Fruit fly (Drosophila melanogaster) whole organism, wandering third instar larva: ENCODE data around the gene CG3719.

Experiments used
- Abd-B ChIP-seq: fragments of >200 bp; optimal IDR thresholded peaks from 2 replicates; lab custom pipeline; 2017; ENCODE audit warnings: missing biosample characterization, missing genetic modification characterization
- CG32264 ChIP-seq: fragments of 200-800 bp; sonication (Bioruptor generic); optimal IDR thresholded peaks from 2 replicates; lab custom pipeline; 2016; ENCODE audit warnings: missing biosample characterization, missing genetic modification characterization
- CG9705 ChIP-seq: fragments of 200-800 bp; sonication (Bioruptor generic); optimal IDR thresholded peaks from 2 replicates; lab custom pipeline; 2018; ENCODE audit warnings: missing biosample characterization, mild to moderate bottlenecking, missing genetic modification characterization
- CrebA ChIP-seq: fragments of 200-800 bp; sonication (Bioruptor generic); optimal IDR thresholded peaks from 2 replicates; lab custom pipeline; 2016; ENCODE audit warnings: missing biosample characterization, mild to moderate bottlenecking, missing genetic modification characterization, borderline replicate concordance
- Dif ChIP-seq: fragments of 200-275, 200-300 bp; sonication (Bioruptor generic); optimal IDR thresholded peaks from 2 replicates; lab custom pipeline; 2018; ENCODE audit warnings: missing biosample characterization, missing genetic modification characterization; ENCODE audit not compliant: partially characterized antibody
- GATAd ChIP-seq: sonication (Bioruptor generic); optimal IDR thresholded peaks from 2 replicates; lab custom pipeline; 2016; ENCODE audit warnings: missing biosample characterization, missing genetic modification characterization
- HLH106 ChIP-seq: fragments of 200-800 bp; optimal IDR thresholded peaks from 3 replicates; lab custom pipeline; 2019; ENCODE audit warnings: missing biosample characterization, mild to moderate bottlenecking, missing genetic modification characterization, moderate library complexity
- Hnf4 ChIP-seq: fragments of 200-800 bp; sonication (Bioruptor generic); optimal IDR thresholded peaks from 2 replicates; lab custom pipeline; 2016; ENCODE audit warnings: missing biosample characterization, mild to moderate bottlenecking, missing genetic modification characterization
- Hr78 ChIP-seq: fragments of >200 bp; optimal IDR thresholded peaks from 2 replicates; lab custom pipeline; 2017; ENCODE audit warnings: missing biosample characterization, missing genetic modification characterization
- Hr83 ChIP-seq: fragments of 200-300 bp; sonication (Bioruptor generic); optimal IDR thresholded peaks from 2 replicates; lab custom pipeline; 2016; ENCODE audit warnings: missing biosample characterization, mild to moderate bottlenecking, missing genetic modification characterization, moderate library complexity; ENCODE audit not compliant: poor library complexity, severe bottlenecking
- Jra ChIP-seq: sonication (Bioruptor generic); optimal IDR thresholded peaks from 2 replicates; lab custom pipeline; 2016; ENCODE audit warnings: missing biosample characterization, missing genetic modification characterization
- Mio ChIP-seq: sonication (Bioruptor generic); optimal IDR thresholded peaks from 2 replicates; lab custom pipeline; 2016; ENCODE audit warnings: missing biosample characterization, missing genetic modification characterization
- Myc ChIP-seq: fragments of >200 bp; optimal IDR thresholded peaks from 2 replicates; lab custom pipeline; 2017
- N ChIP-seq: fragments of >200 bp; optimal IDR thresholded peaks from 2 replicates; lab custom pipeline; 2018; ENCODE audit warnings: missing biosample characterization, missing external identifiers, missing genetic modification characterization
- OdsH ChIP-seq: fragments of 200-800 bp; sonication (Bioruptor generic); optimal IDR thresholded peaks from 2 replicates; lab custom pipeline; 2016; ENCODE audit warnings: missing biosample characterization, mild to moderate bottlenecking, missing genetic modification characterization
- Rel ChIP-seq, 2 experiments: fragments of 200-800 bp; sonication (Bioruptor generic) in 1 of 2; optimal IDR thresholded peaks; 2 replicates in 1 of 2; 3 replicates in 1 of 2; lab custom pipeline; 2016 to 2019; ENCODE audit warnings: mild to moderate bottlenecking in 2 of 2, missing biosample characterization in 2 of 2, missing genetic modification characterization in 2 of 2, moderate library complexity in 1 of 2
- Sp1 ChIP-seq: fragments of 200-800 bp; sonication (Bioruptor generic); optimal IDR thresholded peaks from 3 replicates; lab custom pipeline; 2019; ENCODE audit warnings: missing biosample characterization, mild to moderate bottlenecking, missing genetic modification characterization, moderate library complexity
- Vsx2 ChIP-seq: fragments of 200-300, 225-300 bp; sonication (Bioruptor generic); optimal IDR thresholded peaks from 2 replicates; lab custom pipeline; 2018; ENCODE audit warnings: missing biosample characterization, missing genetic modification characterization; ENCODE audit not compliant: partially characterized antibody
- br ChIP-seq: fragments of 200-800 bp; sonication (Bioruptor generic); optimal IDR thresholded peaks from 2 replicates; lab custom pipeline; 2016; ENCODE audit warnings: missing biosample characterization, missing genetic modification characterization
- brk ChIP-seq: fragments of 200-800 bp; sonication (Bioruptor generic); optimal IDR thresholded peaks from 2 replicates; lab custom pipeline; 2016; ENCODE audit warnings: missing biosample characterization, mild to moderate bottlenecking, missing genetic modification characterization
- dl ChIP-seq, 2 experiments: fragments of 175-275, 200-275 bp in 1 of 2; fragments of 200-275 bp in 1 of 2; sonication (Bioruptor generic); optimal IDR thresholded peaks; lab custom pipeline; 2018; ENCODE audit warnings: mild to moderate bottlenecking in 2 of 2, missing biosample characterization in 2 of 2, missing genetic modification characterization in 2 of 2, moderate library complexity in 2 of 2; ENCODE audit not compliant: partially characterized antibody in 2 of 2, insufficient read depth in 1 of 2
- dsf ChIP-seq: sonication (Bioruptor generic); optimal IDR thresholded peaks from 2 replicates; lab custom pipeline; 2016; ENCODE audit warnings: missing biosample characterization, missing genetic modification characterization, borderline replicate concordance
- ey ChIP-seq: fragments of 200-800 bp; sonication (Bioruptor generic); optimal IDR thresholded peaks from 2 replicates; lab custom pipeline; 2016; ENCODE audit warnings: missing biosample characterization, missing genetic modification characterization
- foxo ChIP-seq, 2 experiments: fragments of 200-800 bp; sonication (Bioruptor generic); optimal IDR thresholded peaks; 2 replicates in 1 of 2; 3 replicates in 1 of 2; lab custom pipeline; 2016 to 2017; ENCODE audit warnings: missing biosample characterization in 2 of 2, missing genetic modification characterization in 2 of 2
- fru ChIP-seq: fragments of 200-800 bp; sonication (Bioruptor generic); optimal IDR thresholded peaks from 3 replicates; lab custom pipeline; 2016; ENCODE audit warnings: missing biosample characterization, mild to moderate bottlenecking, missing genetic modification characterization
- h ChIP-seq: fragments of 200-800 bp; sonication (Bioruptor generic); optimal IDR thresholded peaks from 3 replicates; lab custom pipeline; 2016; ENCODE audit warnings: missing biosample characterization, mild to moderate bottlenecking, missing genetic modification characterization
- jim ChIP-seq: fragments of 175-275, 200-325 bp; sonication (Bioruptor generic); optimal IDR thresholded peaks from 2 replicates; lab custom pipeline; 2016; ENCODE audit warnings: missing biosample characterization, mild to moderate bottlenecking, missing genetic modification characterization
- lola ChIP-seq: fragments of >200 bp; optimal IDR thresholded peaks from 2 replicates; lab custom pipeline; 2017; ENCODE audit warnings: missing biosample characterization, missing genetic modification characterization
- pan ChIP-seq: fragments of >200 bp; optimal IDR thresholded peaks from 2 replicates; lab custom pipeline; 2017
- psq ChIP-seq: fragments of 200-800 bp; sonication (Bioruptor generic); optimal IDR thresholded peaks from 3 replicates; lab custom pipeline; 2017; ENCODE audit warnings: missing biosample characterization, mild to moderate bottlenecking, missing genetic modification characterization, moderate library complexity
- sage ChIP-seq: fragments of 200-800 bp; sonication (Bioruptor generic); optimal IDR thresholded peaks from 2 replicates; lab custom pipeline; 2016; ENCODE audit warnings: missing biosample characterization, mild to moderate bottlenecking, missing genetic modification characterization
- tai ChIP-seq: sonication (Bioruptor generic); optimal IDR thresholded peaks from 2 replicates; lab custom pipeline; 2016; ENCODE audit warnings: missing biosample characterization, missing genetic modification characterization
- usp ChIP-seq: fragments of >200 bp; optimal IDR thresholded peaks from 2 replicates; lab custom pipeline; 2017; ENCODE audit warnings: missing biosample characterization, missing genetic modification characterization
- woc ChIP-seq: sonication (Bioruptor generic); optimal IDR thresholded peaks from 2 replicates; lab custom pipeline; 2016; ENCODE audit warnings: missing biosample characterization, mild to moderate bottlenecking, missing genetic modification characterization

The CG3719 gene

dm6 chrX:1382489-1382888, 2.2 kb upstream of the CG3719 start:
- TF ChIP-seq Hr78 (GFP tag; lab: Kevin White, UChicago): no peak
- TF ChIP-seq Myc (lab: Kevin White, UChicago): no peak
- no peak for TF ChIP-seq OdsH (GFP tag; lab: Kevin White, UChicago)
- TF ChIP-seq brk (GFP tag; lab: Kevin White, UChicago): no peak
- TF ChIP-seq br: no peak
- no peak for TF ChIP-seq GATAd (GFP tag; lab: Kevin White, UChicago)
- no peak for TF ChIP-seq Sp1 (GFP tag; lab: Kevin White, UChicago)
- TF ChIP-seq Abd-B (GFP tag; lab: Kevin White, UChicago): no peak
- TF ChIP-seq fru (GFP tag; lab: Kevin White, UChicago): no peak
- TF ChIP-seq HLH106 (tag; lab: Kevin White, UChicago): no peak
- TF ChIP-seq dl (GFP tag; optimal IDR thresholded peaks at IDR 0.05; lab: Kevin White, UChicago; ENCODE audit: insufficient read depth in 1 of 2, partially characterized antibody in 2 of 2): no peak
- TF ChIP-seq pan (lab: Kevin White, UChicago): no peak
- TF ChIP-seq ey (GFP tag; lab: Kevin White, UChicago): no peak
- TF ChIP-seq, all 38 proteins: peak for 0

DNA sequence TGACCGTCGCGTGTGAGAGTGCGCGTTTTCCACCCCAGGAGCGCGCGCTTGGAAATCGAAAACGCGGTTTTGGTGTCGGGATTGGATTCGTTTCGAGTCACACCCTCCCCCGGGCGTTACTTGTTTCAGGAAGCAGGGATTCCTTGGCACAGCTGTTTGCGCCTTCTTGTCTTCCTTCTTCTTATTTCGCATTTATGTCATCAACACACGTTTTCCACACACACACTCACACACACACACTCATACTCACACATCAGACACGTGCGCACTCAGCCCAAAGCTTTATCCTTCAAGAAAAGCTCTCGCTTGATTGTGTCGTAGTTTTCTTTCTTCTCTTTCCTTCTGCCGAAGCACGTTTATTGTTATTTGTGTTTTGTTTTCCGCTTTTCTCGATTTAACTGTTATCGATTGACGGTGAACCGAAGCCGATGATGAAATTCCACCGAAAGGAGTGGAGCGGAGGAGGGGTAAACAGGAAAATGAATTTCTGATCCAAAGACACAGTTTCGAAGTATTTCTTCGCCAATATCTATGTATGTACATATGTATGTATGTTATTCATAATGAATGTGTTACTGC, 1.2 kb upstream of the CG3719 start:
- TF ChIP-seq Dif (no peak), foxo (GFP tag; optimal IDR thresholded peaks at IDR 0.05; lab: Kevin White, UChicago) (no peak), fru (GFP tag; lab: Kevin White, UChicago) (no peak), usp (GFP tag; lab: Kevin White, UChicago) (no peak), Abd-B (GFP tag; lab: Kevin White, UChicago) (no peak), sage (GFP tag; lab: Kevin White, UChicago) (no peak), Hr83 (GFP tag; lab: Kevin White, UChicago) (no peak), dl (GFP tag; optimal IDR thresholded peaks at IDR 0.05; lab: Kevin White, UChicago; ENCODE audit: insufficient read depth in 1 of 2, partially characterized antibody in 2 of 2) (no peak), psq (no peak), CrebA (GFP tag; lab: Kevin White, UChicago) (no peak), br (no peak), lola (GFP tag; lab: Kevin White, UChicago) (no peak), dsf (no peak), tai (GFP tag; lab: Kevin White, UChicago) (no peak), Jra (GFP tag; lab: Kevin White, UChicago) (no peak), pan (lab: Kevin White, UChicago) (no peak), h (GFP tag; lab: Kevin White, UChicago) (no peak), woc (GFP tag; lab: Kevin White, UChicago) (no peak)

- TF ChIP-seq OdsH (GFP tag; lab: Kevin White, UChicago) (no peak), Myc (lab: Kevin White, UChicago) (no peak), GATAd (GFP tag; lab: Kevin White, UChicago) (no peak), N (GFP tag; lab: Kevin White, UChicago) (no peak), Mio (GFP tag; lab: Kevin White, UChicago) (no peak), lola (GFP tag; lab: Kevin White, UChicago) (no peak), psq (no peak), Abd-B (GFP tag; lab: Kevin White, UChicago) (no peak)
Measured at dm6 chrX:1379692-1380349, 459 bp downstream of the CG3719 start.

dm6 chrX:1375265-1375958, 4.9 kb downstream of the CG3719 start, which contains the start of gene AMPKalpha:
AMPKalpha (plus strand) TSS chrX:1375536.
- TF ChIP-seq Mio (GFP tag; lab: Kevin White, UChicago) (no peak), psq (no peak)

- TF ChIP-seq dl (GFP tag; optimal IDR thresholded peaks at IDR 0.05; lab: Kevin White, UChicago; ENCODE audit: insufficient read depth in 1 of 2, partially characterized antibody in 2 of 2): no peak
- no peak for TF ChIP-seq Mio (GFP tag; lab: Kevin White, UChicago)
- no peak for TF ChIP-seq CG9705
- no peak for TF ChIP-seq dsf
- no peak for TF ChIP-seq h (GFP tag; lab: Kevin White, UChicago)
- no peak for TF ChIP-seq Vsx2 (GFP tag; lab: Kevin White, UChicago)
- no peak for TF ChIP-seq jim (GFP tag; lab: Kevin White, UChicago)
- TF ChIP-seq br: no peak
- TF ChIP-seq Sp1 (GFP tag; lab: Kevin White, UChicago): no peak
- TF ChIP-seq CG32264 (GFP tag; lab: Kevin White, UChicago): no peak
- TF ChIP-seq HLH106 (tag; lab: Kevin White, UChicago): no peak
- TF ChIP-seq psq: no peak
- TF ChIP-seq Jra (GFP tag; lab: Kevin White, UChicago): no peak
- TF ChIP-seq fru (GFP tag; lab: Kevin White, UChicago): no peak
- TF ChIP-seq Hnf4: no peak
- TF ChIP-seq Rel (GFP tag; optimal IDR thresholded peaks at IDR 0.05; lab: Kevin White, UChicago): no peak
- TF ChIP-seq Rel (tag; optimal IDR thresholded peaks at IDR 0.05; lab: Kevin White, UChicago): no peak
- TF ChIP-seq lola (GFP tag; lab: Kevin White, UChicago): no peak
Measured at dm6 chrX:1372667-1373066, 7.6 kb downstream of the CG3719 start.
